Worm (Caenorhabditis elegans): Measurements from ENCODE around the gene C51E3.9.

DNA sequence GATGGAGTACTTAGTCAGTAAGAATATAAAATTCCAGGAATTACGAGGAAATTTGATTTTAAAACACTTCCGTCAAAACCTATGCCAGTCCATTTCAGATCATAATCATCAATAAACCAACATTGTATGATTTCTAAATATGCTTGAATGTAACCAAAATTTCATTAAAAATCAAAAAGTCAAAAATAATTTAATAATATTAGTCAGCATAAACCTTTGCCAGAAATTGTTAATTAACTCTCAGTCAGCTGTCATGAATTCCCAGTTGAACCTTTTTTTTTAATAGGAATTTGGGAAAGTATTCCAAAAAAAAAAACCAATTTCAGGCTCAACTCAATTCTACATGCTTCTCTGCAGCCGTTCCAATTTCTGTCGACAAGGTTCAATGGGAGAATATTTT is 2.6 kb downstream of the C51E3.9 start, which contains the start of gene srsx-26:
- no peak for TF ChIP-seq B0310.2 (tag; optimal IDR thresholded peaks at IDR 0.05)
- no peak for TF ChIP-seq flt-1 (GFP tag; IDR thresholded peaks at IDR 0.05)
- no peak for TF ChIP-seq ama-1 (optimal IDR thresholded peaks at IDR 0.05)
- TF ChIP-seq ceh-36 (tag; optimal IDR thresholded peaks at IDR 0.05) = no peak
- TF ChIP-seq ceh-13 (GFP tag; optimal IDR thresholded peaks at IDR 0.05) = no peak
- no peak for TF ChIP-seq F13C5.2 (tag; optimal IDR thresholded peaks at IDR 0.05)
- TF ChIP-seq hmbx-1 (tag; optimal IDR thresholded peaks at IDR 0.05) = no peak
- TF ChIP-seq tbx-37 (GFP tag; conservative IDR thresholded peaks at IDR 0.05) = no peak
- TF ChIP-seq scrt-1 (GFP tag; IDR thresholded peaks at IDR 0.05) = no peak
